In the genomic region with DNA sequence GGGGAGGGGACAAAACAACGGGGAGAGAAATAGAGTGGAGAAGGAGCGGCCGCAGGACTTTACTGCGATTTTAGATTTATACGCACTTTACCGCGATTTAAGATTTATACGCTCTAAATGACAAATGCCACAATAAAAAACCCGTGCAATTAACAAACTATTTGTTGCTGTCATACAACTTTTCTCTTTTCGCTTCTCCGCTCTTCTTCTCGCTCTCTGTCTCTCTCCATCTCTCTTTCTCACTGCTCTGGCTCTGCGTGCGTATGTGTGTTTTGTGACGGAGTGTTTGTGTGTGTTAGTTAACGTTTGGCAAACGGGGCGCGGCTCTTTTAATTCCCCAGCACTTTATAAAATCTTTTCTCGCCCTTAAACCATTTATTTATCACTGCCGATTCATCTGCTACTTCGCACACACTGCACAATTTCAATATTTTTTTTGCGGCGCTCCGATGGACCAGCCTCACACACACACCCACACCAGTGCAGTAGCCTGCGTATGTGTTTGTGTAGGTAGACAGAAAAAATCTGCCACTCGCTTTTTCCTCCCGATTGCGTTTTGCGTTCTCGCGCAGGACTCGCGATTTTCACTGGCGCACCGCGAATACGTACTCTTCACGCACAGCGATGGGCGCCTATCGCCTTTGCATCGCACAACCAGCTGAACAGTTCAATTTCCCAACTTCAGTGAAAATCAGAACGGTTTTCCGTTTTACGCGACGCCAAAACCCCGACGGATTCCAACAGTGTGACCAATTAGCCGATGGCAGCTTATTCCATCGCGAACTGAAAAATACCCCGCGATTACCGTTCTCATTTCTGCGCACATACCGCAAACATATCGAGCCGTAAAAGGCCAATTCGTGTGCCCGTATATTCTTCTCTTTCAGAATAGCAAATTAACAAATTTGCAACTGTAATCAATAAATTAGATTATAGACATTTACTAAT, we compare ENCODE assay signal across 1 fruit fly cellular context.
A peak's percentile ranks its signal among the peaks of the same experiment; 100 is the strongest.
TF ChIP-seq lines count a peak whose summit lies in the region.

Gene msn, minus strand, starts transcription at position 747 of the 948 bp plus-strand sequence.

TF ChIP-seq in whole organism, embryonic, 481 proteins besides CTCF, POLR2A, EP300 and RAD21 (continued from another document and continues in another):
- TF ChIP-seq BEAF-32 (GFP tag; optimal IDR thresholded peaks at IDR 0.05; lab: Kevin White, UChicago), result peak; percentile 64
- no peak for TF ChIP-seq CG4854 (GFP tag; optimal IDR thresholded peaks at IDR 0.05; lab: Kevin White, UChicago)
- TF ChIP-seq trh (GFP tag; optimal IDR thresholded peaks at IDR 0.05; lab: Kevin White, UChicago), result no peak
- TF ChIP-seq Mes4 (GFP tag; optimal IDR thresholded peaks at IDR 0.05; lab: Kevin White, UChicago), result peak; percentile 8
- TF ChIP-seq CG9797 (GFP tag; optimal IDR thresholded peaks at IDR 0.05; lab: Kevin White, UChicago), result peak; percentile 91
- TF ChIP-seq CG17829 (tag; optimal IDR thresholded peaks at IDR 0.05; lab: Kevin White, UChicago), result peak; percentile 36
- no peak for TF ChIP-seq TFAM (GFP tag; optimal IDR thresholded peaks at IDR 0.05; lab: Kevin White, UChicago)
- TF ChIP-seq fd64A (GFP tag; optimal IDR thresholded peaks at IDR 0.05; lab: Kevin White, UChicago), result no peak
- no peak for TF ChIP-seq CG6689 (GFP tag; IDR thresholded peaks at IDR 0.05; lab: Robert Waterston, UW)
- TF ChIP-seq D (optimal IDR thresholded peaks at IDR 0.05; lab: Kevin White, UChicago), result no peak
- TF ChIP-seq D (GFP tag; optimal IDR thresholded peaks at IDR 0.05; lab: Kevin White, UChicago), result no peak
- peak; percentile 40; the same call in 1 of the 3 replicates for TF ChIP-seq CG16813 (GFP tag; IDR thresholded peaks at IDR 0.05; lab: Robert Waterston, UW; ENCODE audit: partially characterized antibody)
- TF ChIP-seq ewg (GFP tag; optimal IDR thresholded peaks at IDR 0.05; lab: Kevin White, UChicago), result peak; percentile 37
- peak; percentile 37 for TF ChIP-seq CG12391 (tag; optimal IDR thresholded peaks at IDR 0.05; lab: Kevin White, UChicago)
- TF ChIP-seq pan (optimal IDR thresholded peaks at IDR 0.05; lab: Kevin White, UChicago), result no peak
- peak in 1 of 2 experiments; percentile 50 for TF ChIP-seq pan (GFP tag; optimal IDR thresholded peaks at IDR 0.05 in 1 of 2, IDR thresholded peaks at IDR 0.05 in 1 of 2)
- peak; percentile 44; the same call in 2 of the 3 replicates for TF ChIP-seq CG34224 (GFP tag; IDR thresholded peaks at IDR 0.05; lab: Robert Waterston, UW; ENCODE audit: partially characterized antibody)
- peak; percentile 51 for TF ChIP-seq lab (GFP tag; optimal IDR thresholded peaks at IDR 0.05; lab: Kevin White, UChicago)
- TF ChIP-seq CHES-1-like (GFP tag; optimal IDR thresholded peaks at IDR 0.05; lab: Kevin White, UChicago), result peak; percentile 36
- no peak for TF ChIP-seq sima (GFP tag; optimal IDR thresholded peaks at IDR 0.05; lab: Kevin White, UChicago)
- TF ChIP-seq ken (GFP tag; IDR thresholded peaks at IDR 0.05; lab: Robert Waterston, UW), result peak; percentile 44; the same call in 1 of the 3 replicates
- TF ChIP-seq CG30020 (tag; optimal IDR thresholded peaks at IDR 0.05; lab: Kevin White, UChicago), result no peak
- TF ChIP-seq amos (GFP tag; IDR thresholded peaks at IDR 0.05; lab: Robert Waterston, UW; ENCODE audit: partially characterized antibody), result peak; percentile 60
- TF ChIP-seq CG1603 (tag; optimal IDR thresholded peaks at IDR 0.05; lab: Kevin White, UChicago), result peak; percentile 68
- TF ChIP-seq lilli (GFP tag; optimal IDR thresholded peaks at IDR 0.05; lab: Kevin White, UChicago), result no peak
- no peak for TF ChIP-seq CG1602 (GFP tag; optimal IDR thresholded peaks at IDR 0.05; lab: Kevin White, UChicago)
- TF ChIP-seq zen (tag; optimal IDR thresholded peaks at IDR 0.05; lab: Kevin White, UChicago), result peak; percentile 27
- no peak for TF ChIP-seq CG12155 (GFP tag; optimal IDR thresholded peaks at IDR 0.05; lab: Kevin White, UChicago)
- TF ChIP-seq repo (GFP tag; optimal IDR thresholded peaks at IDR 0.05; lab: Kevin White, UChicago), result peak; percentile 40
- TF ChIP-seq bsh (GFP tag; optimal IDR thresholded peaks at IDR 0.05; lab: Kevin White, UChicago), result peak in 1 of 2 experiments; percentile 40
- TF ChIP-seq odd (GFP tag; optimal IDR thresholded peaks at IDR 0.05; lab: Kevin White, UChicago), result peak; percentile 60
- TF ChIP-seq CG10267 (tag; optimal IDR thresholded peaks at IDR 0.05; lab: Kevin White, UChicago), result peak; percentile 4
- TF ChIP-seq CG18599 (GFP tag; optimal IDR thresholded peaks at IDR 0.05; lab: Kevin White, UChicago), result peak; percentile 36
- no peak for TF ChIP-seq az2 (GFP tag; optimal IDR thresholded peaks at IDR 0.05; lab: Kevin White, UChicago)
- no peak for TF ChIP-seq prd (optimal IDR thresholded peaks at IDR 0.05; lab: Kevin White, UChicago)
- TF ChIP-seq prd (GFP tag; IDR thresholded peaks at IDR 0.05; lab: Robert Waterston, UW), result 0 out of 3 replicates have a peak, but pooled peaks have one; percentile 7
- no peak for TF ChIP-seq CG17568 (GFP tag; optimal IDR thresholded peaks at IDR 0.05; lab: Kevin White, UChicago)
- no peak for TF ChIP-seq Hr3 (GFP tag; optimal IDR thresholded peaks at IDR 0.05; lab: Kevin White, UChicago)
- peak; percentile 8 for TF ChIP-seq grau (tag; optimal IDR thresholded peaks at IDR 0.05; lab: Kevin White, UChicago)
- TF ChIP-seq Spps (tag; optimal IDR thresholded peaks at IDR 0.05; lab: Kevin White, UChicago), result no peak
- peak; percentile 6 for TF ChIP-seq Myb (GFP tag; optimal IDR thresholded peaks at IDR 0.05; lab: Kevin White, UChicago)
- peak; percentile 77 for TF ChIP-seq Fer1 (GFP tag; optimal IDR thresholded peaks at IDR 0.05; lab: Kevin White, UChicago)
- TF ChIP-seq Atf3 (GFP tag; optimal IDR thresholded peaks at IDR 0.05; lab: Kevin White, UChicago), result no peak
- no peak for TF ChIP-seq CG10462 (GFP tag; optimal IDR thresholded peaks at IDR 0.05; lab: Kevin White, UChicago)
- TF ChIP-seq twi (tag; optimal IDR thresholded peaks at IDR 0.05; lab: Kevin White, UChicago), result no peak
- 0 out of 2 replicates have a peak, but pooled peaks have one; percentile 22 for TF ChIP-seq CG14441 (GFP tag; IDR thresholded peaks at IDR 0.05; lab: Robert Waterston, UW)
- no peak for TF ChIP-seq CG17359 (tag; optimal IDR thresholded peaks at IDR 0.05; lab: Kevin White, UChicago)
- TF ChIP-seq oc (tag; optimal IDR thresholded peaks at IDR 0.05; lab: Kevin White, UChicago), result no peak
- TF ChIP-seq CG6654 (GFP tag; optimal IDR thresholded peaks at IDR 0.05; lab: Kevin White, UChicago), result no peak
- TF ChIP-seq CG12299 (tag; optimal IDR thresholded peaks at IDR 0.05; lab: Kevin White, UChicago), result peak; percentile 43
- TF ChIP-seq CG1832 (GFP tag; optimal IDR thresholded peaks at IDR 0.05; lab: Kevin White, UChicago), result peak; percentile 47
- TF ChIP-seq Dek (tag; optimal IDR thresholded peaks at IDR 0.05; lab: Kevin White, UChicago), result no peak
- TF ChIP-seq mld (GFP tag; IDR thresholded peaks at IDR 0.05; lab: Robert Waterston, UW; ENCODE audit: partially characterized antibody), result peak; percentile 47; the same call in 1 of the 3 replicates
- peak; percentile 89 for TF ChIP-seq Ets97D (GFP tag; optimal IDR thresholded peaks at IDR 0.05; lab: Kevin White, UChicago)
- peak in 1 of 2 experiments; percentile 90 for TF ChIP-seq insv (GFP tag; optimal IDR thresholded peaks at IDR 0.05; lab: Kevin White, UChicago)
- peak; percentile 34 for TF ChIP-seq dm (GFP tag; optimal IDR thresholded peaks at IDR 0.05; lab: Kevin White, UChicago)
- no peak; the same call in 3 of the 4 replicates for TF ChIP-seq Gug (GFP tag; IDR thresholded peaks at IDR 0.05; lab: Robert Waterston, UW)
- peak; percentile 20 for TF ChIP-seq gsb-n (tag; optimal IDR thresholded peaks at IDR 0.05; lab: Kevin White, UChicago)
- peak; percentile 58 for TF ChIP-seq CG12071 (GFP tag; optimal IDR thresholded peaks at IDR 0.05; lab: Kevin White, UChicago)
- TF ChIP-seq Opbp (GFP tag; IDR thresholded peaks at IDR 0.05; lab: Robert Waterston, UW; ENCODE audit: partially characterized antibody), result peak; percentile 61; the same call in 2 of the 3 replicates
- TF ChIP-seq gro (GFP tag; optimal IDR thresholded peaks at IDR 0.05; lab: Kevin White, UChicago), result peak; percentile 50
- TF ChIP-seq Rx (GFP tag; IDR thresholded peaks at IDR 0.05; lab: Robert Waterston, UW), result no peak
- TF ChIP-seq Rfx (GFP tag; IDR thresholded peaks at IDR 0.05; lab: Robert Waterston, UW), result peak; percentile 62
- TF ChIP-seq CG7271 (tag; optimal IDR thresholded peaks at IDR 0.05; lab: Kevin White, UChicago), result no peak
- peak; percentile 65; the same call in 2 of the 3 replicates for TF ChIP-seq ci (GFP tag; IDR thresholded peaks at IDR 0.05; lab: Robert Waterston, UW)
- no peak for TF ChIP-seq NC2α (GFP tag; optimal IDR thresholded peaks at IDR 0.05; lab: Kevin White, UChicago)
- TF ChIP-seq CG18011 (GFP tag; optimal IDR thresholded peaks at IDR 0.05; lab: Kevin White, UChicago), result peak; percentile 6
- TF ChIP-seq NC2β (GFP tag; optimal IDR thresholded peaks at IDR 0.05; lab: Kevin White, UChicago), result peak; percentile 62
- TF ChIP-seq Hmr (GFP tag; optimal IDR thresholded peaks at IDR 0.05; lab: Kevin White, UChicago), result peak; percentile 55
- TF ChIP-seq CG10654 (GFP tag; optimal IDR thresholded peaks at IDR 0.05; lab: Kevin White, UChicago), result peak; percentile 7
- no peak for TF ChIP-seq Six4 (GFP tag; optimal IDR thresholded peaks at IDR 0.05; lab: Kevin White, UChicago)
- TF ChIP-seq inv (GFP tag; IDR thresholded peaks at IDR 0.05; lab: Robert Waterston, UW; ENCODE audit: partially characterized antibody), result peak; percentile 28; the same call in 1 of the 2 replicates
- TF ChIP-seq CG2712 (tag; optimal IDR thresholded peaks at IDR 0.05; lab: Kevin White, UChicago), result no peak
- TF ChIP-seq CG10979 (tag; optimal IDR thresholded peaks at IDR 0.05; lab: Kevin White, UChicago), result no peak
- TF ChIP-seq CG14014 (GFP tag; IDR thresholded peaks at IDR 0.05; lab: Robert Waterston, UW), result peak; percentile 40; the same call in 1 of the 2 replicates
- TF ChIP-seq CrebB (tag; optimal IDR thresholded peaks at IDR 0.05; lab: Kevin White, UChicago), result peak; percentile 5
- TF ChIP-seq Dad (GFP tag; optimal IDR thresholded peaks at IDR 0.05; lab: Kevin White, UChicago), result peak; percentile 10
- TF ChIP-seq CG12659 (GFP tag; optimal IDR thresholded peaks at IDR 0.05; lab: Kevin White, UChicago), result peak; percentile 86
- TF ChIP-seq chm (GFP tag; IDR thresholded peaks at IDR 0.05; lab: Robert Waterston, UW), result peak; percentile 85
- peak; percentile 83 for TF ChIP-seq CG34376 (GFP tag; optimal IDR thresholded peaks at IDR 0.05; lab: Kevin White, UChicago)
- no peak for TF ChIP-seq CG12942 (GFP tag; optimal IDR thresholded peaks at IDR 0.05; lab: Kevin White, UChicago)
- peak; percentile 56 for TF ChIP-seq CG9932 (GFP tag; IDR thresholded peaks at IDR 0.05; lab: Robert Waterston, UW)
- peak; percentile 41 for TF ChIP-seq CG10431 (GFP tag; optimal IDR thresholded peaks at IDR 0.05; lab: Kevin White, UChicago)
- TF ChIP-seq Deaf1 (tag; optimal IDR thresholded peaks at IDR 0.05; lab: Kevin White, UChicago), result peak; percentile 57
- peak; percentile 4 for TF ChIP-seq HHEX (GFP tag; optimal IDR thresholded peaks at IDR 0.05; lab: Kevin White, UChicago)
- TF ChIP-seq hkb (optimal IDR thresholded peaks at IDR 0.05; lab: Kevin White, UChicago), result no peak
- TF ChIP-seq hkb (GFP tag; IDR thresholded peaks at IDR 0.05; lab: Robert Waterston, UW), result peak; percentile 7; the same call in 1 of the 2 replicates
- TF ChIP-seq Poxn (GFP tag; IDR thresholded peaks at IDR 0.05; lab: Robert Waterston, UW), result no peak
- TF ChIP-seq sens (GFP tag; lab: Kevin White, UChicago), result peak; percentile 91
- no peak for TF ChIP-seq CG15696 (tag; optimal IDR thresholded peaks at IDR 0.05; lab: Kevin White, UChicago)
- peak; percentile 52 for TF ChIP-seq Elba2 (GFP tag; optimal IDR thresholded peaks at IDR 0.05; lab: Kevin White, UChicago)
- TF ChIP-seq CG10366 (GFP tag; IDR thresholded peaks at IDR 0.05; lab: Robert Waterston, UW), result peak; percentile 18; the same call in 1 of the 2 replicates
- no peak for TF ChIP-seq Sox102F (GFP tag; optimal IDR thresholded peaks at IDR 0.05; lab: Kevin White, UChicago)
- TF ChIP-seq Ets65A (GFP tag; lab: Kevin White, UChicago), result no peak
- TF ChIP-seq gsb (GFP tag; IDR thresholded peaks at IDR 0.05; lab: Robert Waterston, UW), result 0 out of 2 replicates have a peak, but pooled peaks have one; percentile 29
- TF ChIP-seq CG3726 (GFP tag; IDR thresholded peaks at IDR 0.05; lab: Robert Waterston, UW), result no peak
- TF ChIP-seq CG12769 (tag; optimal IDR thresholded peaks at IDR 0.05; lab: Kevin White, UChicago), result peak; percentile 29
- peak; percentile 60 for TF ChIP-seq CG6854 (GFP tag; optimal IDR thresholded peaks at IDR 0.05; lab: Kevin White, UChicago)
- TF ChIP-seq CG4617 (GFP tag; optimal IDR thresholded peaks at IDR 0.05; lab: Kevin White, UChicago; ENCODE audit: borderline replicate concordance), result peak; percentile 59
- TF ChIP-seq CG15601 (tag; optimal IDR thresholded peaks at IDR 0.05; lab: Kevin White, UChicago), result no peak
- peak; percentile 49; the same call in 1 of the 3 replicates for TF ChIP-seq sr (GFP tag; IDR thresholded peaks at IDR 0.05; lab: Robert Waterston, UW)
- no peak for TF ChIP-seq exex (tag; optimal IDR thresholded peaks at IDR 0.05; lab: Kevin White, UChicago)
- TF ChIP-seq onecut (GFP tag; IDR thresholded peaks at IDR 0.05; lab: Robert Waterston, UW), result peak; percentile 17
- TF ChIP-seq Dp (GFP tag; optimal IDR thresholded peaks at IDR 0.05; lab: Kevin White, UChicago), result peak; percentile 6
- no peak for TF ChIP-seq CkIIα-i1 (GFP tag; IDR thresholded peaks at IDR 0.05; lab: Robert Waterston, UW)
- TF ChIP-seq CG7556 (GFP tag; optimal IDR thresholded peaks at IDR 0.05; lab: Kevin White, UChicago), result no peak
- peak; percentile 41 for TF ChIP-seq Nf-YB (GFP tag; optimal IDR thresholded peaks at IDR 0.05; lab: Kevin White, UChicago)
- peak; percentile 56 for TF ChIP-seq MBD-R2 (GFP tag; IDR thresholded peaks at IDR 0.05; lab: Robert Waterston, UW)
- TF ChIP-seq schlank (tag; optimal IDR thresholded peaks at IDR 0.05; lab: Kevin White, UChicago), result no peak
- peak; percentile 58 for TF ChIP-seq CG17328 (GFP tag; IDR thresholded peaks at IDR 0.05; lab: Robert Waterston, UW)
- TF ChIP-seq gcm (GFP tag; optimal IDR thresholded peaks at IDR 0.05; lab: Kevin White, UChicago), result peak; percentile 4
- TF ChIP-seq caup (GFP tag; optimal IDR thresholded peaks at IDR 0.05; lab: Kevin White, UChicago; ENCODE audit: severe bottlenecking), result peak; percentile 42
- peak; percentile 11; the same call in 1 of the 2 replicates for TF ChIP-seq crol (GFP tag; IDR thresholded peaks at IDR 0.05; lab: Robert Waterston, UW)
- TF ChIP-seq CG13296 (GFP tag; optimal IDR thresholded peaks at IDR 0.05; lab: Kevin White, UChicago), result peak; percentile 26
- no peak for TF ChIP-seq nerfin-2 (GFP tag; IDR thresholded peaks at IDR 0.05; lab: Robert Waterston, UW; ENCODE audit: partially characterized antibody)
- TF ChIP-seq scrt (GFP tag; optimal IDR thresholded peaks at IDR 0.05; lab: Kevin White, UChicago), result peak; percentile 25
- no peak for TF ChIP-seq NfI (GFP tag; optimal IDR thresholded peaks at IDR 0.05; lab: Kevin White, UChicago)
